Fruit fly (Drosophila melanogaster): Measurements from ENCODE around the gene CG32269.
A peak's percentile ranks its signal among the peaks of the same experiment; 100 is the strongest.

Gene CG32269

dm6 chr3L:3249997-3250774 lies 41.4 kb upstream of the CG32269 start (continued):
- TF ChIP-seq B-H1 (GFP tag; IDR thresholded peaks at IDR 0.05): peak; percentile 71
- TF ChIP-seq her (GFP tag; optimal IDR thresholded peaks at IDR 0.05): peak; percentile 88
- peak; percentile 72 for TF ChIP-seq ssp (GFP tag; IDR thresholded peaks at IDR 0.05)
- TF ChIP-seq CG11093 (GFP tag; IDR thresholded peaks at IDR 0.05): peak; percentile 88
- no peak for TF ChIP-seq pfk (GFP tag; optimal IDR thresholded peaks at IDR 0.05)
- no peak for TF ChIP-seq Lpt (GFP tag; optimal IDR thresholded peaks at IDR 0.05)
- peak; percentile 74 for TF ChIP-seq HmgD (GFP tag; optimal IDR thresholded peaks at IDR 0.05)
- peak; percentile 42 for TF ChIP-seq CG7271 (tag; optimal IDR thresholded peaks at IDR 0.05)
- TF ChIP-seq wek (GFP tag; optimal IDR thresholded peaks at IDR 0.05): no peak
- peak; percentile 70; the same call in 2 of the 3 replicates for TF ChIP-seq Dbx (GFP tag; IDR thresholded peaks at IDR 0.05)
- peak; percentile 93 for TF ChIP-seq NfI (GFP tag; optimal IDR thresholded peaks at IDR 0.05)
- TF ChIP-seq hkb (optimal IDR thresholded peaks at IDR 0.05): no peak
- TF ChIP-seq hkb (GFP tag; IDR thresholded peaks at IDR 0.05): peak; percentile 80
- peak; percentile 79 for TF ChIP-seq salm (tag; optimal IDR thresholded peaks at IDR 0.05)
- TF ChIP-seq CG3407 (GFP tag; optimal IDR thresholded peaks at IDR 0.05): peak; percentile 88
- peak; percentile 93 for TF ChIP-seq CG8388 (GFP tag; optimal IDR thresholded peaks at IDR 0.05)
- TF ChIP-seq CG9876 (GFP tag; optimal IDR thresholded peaks at IDR 0.05): peak; percentile 93
- TF ChIP-seq Bteb2 (GFP tag; optimal IDR thresholded peaks at IDR 0.05): peak; percentile 96
- TF ChIP-seq H2.0 (GFP tag; IDR thresholded peaks at IDR 0.05): peak; percentile 79
- TF ChIP-seq chm (GFP tag; IDR thresholded peaks at IDR 0.05): no peak
- TF ChIP-seq lbe (GFP tag; optimal IDR thresholded peaks at IDR 0.05): peak; percentile 42
- peak; percentile 78; the same call in 1 of the 2 replicates for TF ChIP-seq Taf1 (GFP tag; IDR thresholded peaks at IDR 0.05)
- peak; percentile 97 for TF ChIP-seq CG10543 (GFP tag; optimal IDR thresholded peaks at IDR 0.05)
- TF ChIP-seq kah (GFP tag; optimal IDR thresholded peaks at IDR 0.05): peak; percentile 73
- peak; percentile 95 to 96 for TF ChIP-seq dpn (GFP tag; optimal IDR thresholded peaks at IDR 0.05)
- peak; percentile 90 for TF ChIP-seq esg (GFP tag; conservative IDR thresholded peaks at IDR 0.05)
- peak; percentile 98 for TF ChIP-seq CG30403 (GFP tag; optimal IDR thresholded peaks at IDR 0.05)
- TF ChIP-seq lola (GFP tag; optimal IDR thresholded peaks at IDR 0.05): peak in 1 of 3 experiments; percentile 97
- TF ChIP-seq CG10321 (GFP tag; IDR thresholded peaks at IDR 0.05): peak; percentile 29; the same call in 1 of the 2 replicates
- no peak for TF ChIP-seq toy (GFP tag; IDR thresholded peaks at IDR 0.05)
- peak; percentile 84 for TF ChIP-seq sima (GFP tag; optimal IDR thresholded peaks at IDR 0.05)
- TF ChIP-seq klu (GFP tag; IDR thresholded peaks at IDR 0.05): peak; percentile 88
- peak; percentile 61; the same call in 1 of the 2 replicates for TF ChIP-seq MBD-R2 (GFP tag; IDR thresholded peaks at IDR 0.05)
- TF ChIP-seq CG17568 (GFP tag; optimal IDR thresholded peaks at IDR 0.05): peak; percentile 83
- TF ChIP-seq gfzf (GFP tag; optimal IDR thresholded peaks at IDR 0.05): no peak
- peak; percentile 96 for TF ChIP-seq CG7839 (tag; optimal IDR thresholded peaks at IDR 0.05)
- peak; percentile 98 for TF ChIP-seq Ets65A (GFP tag)
- peak; percentile 93 for TF ChIP-seq kni (GFP tag; optimal IDR thresholded peaks at IDR 0.05)
- TF ChIP-seq Opbp (GFP tag; IDR thresholded peaks at IDR 0.05; ENCODE audit: partially characterized antibody): no peak
- no peak for TF ChIP-seq mld (GFP tag; IDR thresholded peaks at IDR 0.05; ENCODE audit: partially characterized antibody)
- TF ChIP-seq CG7357 (GFP tag; IDR thresholded peaks at IDR 0.05): peak; percentile 86
- TF ChIP-seq odd (GFP tag; optimal IDR thresholded peaks at IDR 0.05): peak; percentile 96
- TF ChIP-seq tio (GFP tag; optimal IDR thresholded peaks at IDR 0.05): peak; percentile 98
- TF ChIP-seq Side (GFP tag; optimal IDR thresholded peaks at IDR 0.05): peak; percentile 93
- TF ChIP-seq schlank (tag; optimal IDR thresholded peaks at IDR 0.05): peak; percentile 76
- TF ChIP-seq gem (tag; optimal IDR thresholded peaks at IDR 0.05): peak; percentile 97
- TF ChIP-seq Ada2b (GFP tag; IDR thresholded peaks at IDR 0.05): peak; percentile 76
- peak; percentile 89 for TF ChIP-seq CG6689 (GFP tag; IDR thresholded peaks at IDR 0.05)
- TF ChIP-seq CG12219 (GFP tag; optimal IDR thresholded peaks at IDR 0.05): peak; percentile 86
- peak; percentile 87 for TF ChIP-seq trh (GFP tag; optimal IDR thresholded peaks at IDR 0.05)
